Worm (Caenorhabditis elegans): ENCODE results near the gene F14F9.4.

The F14F9.4 gene

DNA sequence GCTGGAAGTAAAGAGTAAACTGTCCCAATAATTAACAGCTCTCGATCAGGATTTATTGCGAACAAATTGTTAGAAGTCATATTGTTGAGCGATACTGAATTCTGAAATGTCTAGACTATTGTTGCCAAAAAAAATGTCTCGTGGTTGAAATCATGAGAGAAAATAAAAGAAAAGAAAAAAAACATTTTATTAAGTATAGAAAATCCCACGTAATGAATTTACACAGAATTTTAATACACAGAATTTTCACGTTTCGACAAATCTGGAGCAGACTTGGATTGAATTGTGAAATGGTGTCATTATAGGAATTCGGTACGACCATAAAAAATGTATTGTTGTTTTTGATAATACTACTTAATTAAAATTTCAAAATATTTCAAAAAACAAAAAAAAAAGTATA is 40.3 kb downstream of the F14F9.4 start, which contains the start of gene srt-65:
srt-65 (minus strand) TSS at position 101 of the 400 bp plus-strand sequence.
- TF ChIP-seq dmd-4 (tag; optimal IDR thresholded peaks at IDR 0.05) (no peak), Y55F3AM.14 (GFP tag; optimal IDR thresholded peaks at IDR 0.05) (no peak), aly-2 (tag; optimal IDR thresholded peaks at IDR 0.05) (no peak), F13H6.1 (tag; optimal IDR thresholded peaks at IDR 0.05) (no peak), lin-11 (tag; optimal IDR thresholded peaks at IDR 0.05) (no peak), lin-13 (GFP tag; optimal IDR thresholded peaks at IDR 0.05) (no peak), ztf-1 (GFP tag; conservative IDR thresholded peaks at IDR 0.05) (no peak), egl-27 (tag; optimal IDR thresholded peaks at IDR 0.05) (no peak), nhr-23 (tag; optimal IDR thresholded peaks at IDR 0.05) (no peak), mbf-1 (tag; optimal IDR thresholded peaks at IDR 0.05) (no peak), nhr-6 (tag; optimal IDR thresholded peaks at IDR 0.05) (no peak), nhr-10 (tag; optimal IDR thresholded peaks at IDR 0.05) (no peak), ZK546.5 (tag; optimal IDR thresholded peaks at IDR 0.05) (no peak), gmeb-1 (tag; optimal IDR thresholded peaks at IDR 0.05) (no peak), unc-62 (GFP tag; optimal IDR thresholded peaks at IDR 0.05) (no peak), snpc-4 (tag; optimal IDR thresholded peaks at IDR 0.05) (no peak), lin-39 (tag; optimal IDR thresholded peaks at IDR 0.05) (no peak), unc-55 (GFP tag; optimal IDR thresholded peaks at IDR 0.05) (no peak), R02D3.7 (tag; optimal IDR thresholded peaks at IDR 0.05) (no peak)

DNA sequence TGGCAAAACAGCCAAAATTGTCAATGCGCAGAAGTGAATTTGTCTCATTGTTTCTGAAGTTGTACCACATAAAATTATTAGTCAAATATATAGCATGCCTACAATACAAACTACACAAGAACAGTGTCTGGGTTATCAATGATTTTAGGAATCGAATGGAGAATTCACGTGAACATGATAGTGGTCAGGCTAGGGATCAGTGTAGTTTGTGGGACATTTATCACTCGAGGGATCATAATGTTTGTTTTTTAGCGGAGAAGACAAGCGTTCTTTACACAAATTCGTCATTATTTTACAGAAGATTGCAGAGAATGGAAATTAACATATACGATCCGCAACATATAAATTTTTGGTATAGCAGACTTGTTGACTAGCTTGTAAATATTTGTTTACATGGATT is 44.7 kb downstream of the F14F9.4 start, which contains the start of gene ugt-51:
ugt-51 (minus strand) TSS at position 101 of the 400 bp plus-strand sequence.
- TF ChIP-seq sem-4 (tag; optimal IDR thresholded peaks at IDR 0.05): no peak
- no peak for TF ChIP-seq mdl-1 (tag; optimal IDR thresholded peaks at IDR 0.05)
- no peak for TF ChIP-seq unc-39 (tag; optimal IDR thresholded peaks at IDR 0.05)
- TF ChIP-seq ama-1 (optimal IDR thresholded peaks at IDR 0.05): no peak
- no peak for TF ChIP-seq ztf-4 (tag; optimal IDR thresholded peaks at IDR 0.05)
- TF ChIP-seq nhr-6 (tag; optimal IDR thresholded peaks at IDR 0.05): no peak
- TF ChIP-seq nhr-12 (tag; optimal IDR thresholded peaks at IDR 0.05): no peak
- no peak for TF ChIP-seq nhr-11 (tag; optimal IDR thresholded peaks at IDR 0.05)
- no peak for TF ChIP-seq nhr-10 (tag; optimal IDR thresholded peaks at IDR 0.05)
- TF ChIP-seq nhr-25 (tag; optimal IDR thresholded peaks at IDR 0.05): no peak
- no peak for TF ChIP-seq sma-3 (GFP tag; optimal IDR thresholded peaks at IDR 0.05)
- TF ChIP-seq fos-1 (tag; optimal IDR thresholded peaks at IDR 0.05): no peak
- TF ChIP-seq F13H6.1 (tag; optimal IDR thresholded peaks at IDR 0.05): no peak
- TF ChIP-seq mbf-1 (tag; optimal IDR thresholded peaks at IDR 0.05): no peak
- TF ChIP-seq elt-3 (tag; optimal IDR thresholded peaks at IDR 0.05): no peak
- TF ChIP-seq lsy-2 (tag; optimal IDR thresholded peaks at IDR 0.05): no peak
- no peak for TF ChIP-seq skn-1 (tag; optimal IDR thresholded peaks at IDR 0.05)
- no peak for TF ChIP-seq snpc-4 (tag; optimal IDR thresholded peaks at IDR 0.05)

DNA sequence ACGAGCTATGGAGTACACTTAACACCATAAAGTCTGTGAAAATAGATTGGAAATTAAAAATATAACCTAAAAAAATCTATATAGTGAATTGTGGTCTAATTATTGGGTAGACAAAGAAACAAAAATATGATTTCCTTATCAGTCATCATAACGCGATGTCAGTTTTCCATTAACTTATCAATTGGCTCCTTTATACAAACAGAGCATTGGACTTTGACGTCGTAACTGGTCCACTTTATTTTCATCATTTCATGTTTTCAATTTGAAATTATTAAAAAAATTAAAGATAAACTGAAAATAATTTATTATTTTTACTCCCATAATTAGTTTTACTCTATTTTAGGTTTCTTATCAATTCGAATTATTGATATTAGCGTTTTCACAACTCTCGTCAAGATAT is 45.5 kb downstream of the F14F9.4 start:
- TF ChIP-seq nhr-21 (tag; optimal IDR thresholded peaks at IDR 0.05) (no peak), ceh-82 (tag; optimal IDR thresholded peaks at IDR 0.05) (no peak), nhr-77 (tag; optimal IDR thresholded peaks at IDR 0.05) (no peak), nhr-23 (tag; optimal IDR thresholded peaks at IDR 0.05) (no peak), ZK546.5 (tag; optimal IDR thresholded peaks at IDR 0.05) (no peak), ztf-1 (GFP tag; conservative IDR thresholded peaks at IDR 0.05) (no peak), mdl-1 (tag; optimal IDR thresholded peaks at IDR 0.05) (no peak), alr-1 (tag; optimal IDR thresholded peaks at IDR 0.05) (no peak)

DNA sequence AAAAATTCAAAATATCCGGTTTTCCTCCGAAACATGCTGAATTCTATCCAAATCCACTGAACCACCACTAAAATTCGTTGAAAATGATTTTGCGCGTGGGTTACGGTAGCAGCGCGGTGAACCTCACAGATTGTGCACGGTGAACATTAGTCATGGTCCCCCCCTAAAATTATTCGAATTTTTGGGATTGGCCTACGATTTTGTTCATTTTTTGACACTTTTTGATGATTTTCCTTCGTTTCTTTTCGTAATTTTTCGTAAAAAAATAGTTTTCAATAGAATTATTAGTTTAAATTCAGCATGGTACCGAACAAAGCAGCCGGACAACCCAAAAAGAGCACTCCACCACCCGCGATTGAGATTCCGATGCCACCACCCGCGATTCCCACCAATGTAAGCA is 49.1 kb downstream of the F14F9.4 start, which contains the start of gene C03A7.2:
C03A7.2 (plus strand) TSS at position 301 of the 400 bp plus-strand sequence.
- TF ChIP-seq nhr-77 (tag; optimal IDR thresholded peaks at IDR 0.05) (no peak), mbf-1 (tag; optimal IDR thresholded peaks at IDR 0.05) (no peak), nhr-237 (tag; optimal IDR thresholded peaks at IDR 0.05) (no peak), alr-1 (tag; optimal IDR thresholded peaks at IDR 0.05) (no peak), elt-1 (tag; optimal IDR thresholded peaks at IDR 0.05) (no peak), nhr-10 (tag; optimal IDR thresholded peaks at IDR 0.05) (no peak), sma-3 (GFP tag; optimal IDR thresholded peaks at IDR 0.05) (no peak), peb-1 (tag; optimal IDR thresholded peaks at IDR 0.05) (no peak), nhr-12 (tag; optimal IDR thresholded peaks at IDR 0.05) (no peak), sma-9 (GFP tag; optimal IDR thresholded peaks at IDR 0.05) (no peak), sma-9 (tag; optimal IDR thresholded peaks at IDR 0.05) (no peak), lsy-2 (tag; optimal IDR thresholded peaks at IDR 0.05) (no peak), skn-1 (tag; optimal IDR thresholded peaks at IDR 0.05) (no peak), ceh-16 (tag; optimal IDR thresholded peaks at IDR 0.05) (no peak), elt-3 (tag; optimal IDR thresholded peaks at IDR 0.05) (no peak)
